Fruit fly (Drosophila melanogaster): ENCODE results near the gene CG43449.

Gene CG43449

DNA sequence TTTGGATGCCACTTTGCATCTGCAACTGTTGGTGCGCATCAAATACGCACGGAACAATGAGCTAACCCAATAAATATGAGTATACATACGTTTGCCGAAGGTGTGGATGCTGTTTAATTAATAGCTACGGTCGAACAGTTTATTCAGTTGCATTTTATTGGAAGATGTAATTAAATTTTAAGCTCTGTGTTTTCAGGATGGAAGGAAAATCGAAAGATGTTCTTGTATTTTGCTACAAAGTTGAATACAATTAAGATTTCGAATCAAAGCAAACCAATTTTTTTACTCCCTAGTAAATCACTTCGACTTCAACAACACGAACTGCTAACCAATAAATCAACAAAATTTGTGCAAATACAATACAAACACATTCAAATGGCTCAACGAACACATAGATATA is 48.7 kb downstream of the CG43449 start, which contains the start of gene mAcon2:
Gene mAcon2 (plus strand): TSS at position 301 of the 400 bp plus-strand sequence.
- no peak for TF ChIP-seq ovo (GFP tag; optimal IDR thresholded peaks at IDR 0.05)
- no peak for TF ChIP-seq CG7045 (GFP tag; optimal IDR thresholded peaks at IDR 0.05)
- TF ChIP-seq CG11617 (GFP tag; optimal IDR thresholded peaks at IDR 0.05), result no peak
- no peak for TF ChIP-seq CG33017 (tag; optimal IDR thresholded peaks at IDR 0.05)
- no peak for TF ChIP-seq kay (GFP tag; ENCODE audit: borderline replicate concordance)
- TF ChIP-seq CG7101 (tag; optimal IDR thresholded peaks at IDR 0.05), result no peak
- no peak for TF ChIP-seq cnc (optimal IDR thresholded peaks at IDR 0.05)
- no peak for TF ChIP-seq toe (GFP tag; optimal IDR thresholded peaks at IDR 0.05)
- TF ChIP-seq CG5204 (GFP tag; optimal IDR thresholded peaks at IDR 0.05), result no peak
- no peak for TF ChIP-seq Hr96 (GFP tag; optimal IDR thresholded peaks at IDR 0.05)
- no peak for TF ChIP-seq Crg-1 (GFP tag; optimal IDR thresholded peaks at IDR 0.05)
- TF ChIP-seq tj (GFP tag; optimal IDR thresholded peaks at IDR 0.05), result no peak
- TF ChIP-seq CG14711 (tag; optimal IDR thresholded peaks at IDR 0.05), result no peak
- no peak for TF ChIP-seq CG12768 (GFP tag; optimal IDR thresholded peaks at IDR 0.05)
- TF ChIP-seq Clk (GFP tag; optimal IDR thresholded peaks at IDR 0.05), result no peak
- TF ChIP-seq cic (GFP tag; optimal IDR thresholded peaks at IDR 0.05), result no peak
- no peak for TF ChIP-seq bab1 (GFP tag; optimal IDR thresholded peaks at IDR 0.05)
- TF ChIP-seq pad (GFP tag; optimal IDR thresholded peaks at IDR 0.05), result no peak
- TF ChIP-seq CG1620 (GFP tag; optimal IDR thresholded peaks at IDR 0.05), result no peak
- TF ChIP-seq Mnt (GFP tag; optimal IDR thresholded peaks at IDR 0.05), result no peak
